Fruit fly (Drosophila melanogaster) whole organism, embryonic: ENCODE measurements around the gene CG33332.
A peak's percentile ranks its signal among the peaks of the same experiment; 100 is the strongest.

Experiments used
- CG10366 ChIP-seq: fragments of 200-800 bp; sonication (Bioruptor generic); IDR thresholded peaks from 2 replicates; pipeline ENCODE4 v1.3.6; 2022; ENCODE audit warnings: missing biosample characterization, missing genetic modification characterization
- CG10979 ChIP-seq: fragments of 200-800 bp; sonication (Bioruptor generic); optimal IDR thresholded peaks from 2 replicates; lab custom pipeline; 2018; ENCODE audit warnings: missing biosample characterization, mild to moderate bottlenecking, missing genetic modification characterization, moderate library complexity
- CG11723 ChIP-seq: fragments of 200-800 bp; sonication (Bioruptor generic); optimal IDR thresholded peaks from 2 replicates; lab custom pipeline; 2017; ENCODE audit warnings: missing biosample characterization, mild to moderate bottlenecking, missing genetic modification characterization
- CG12769 ChIP-seq: fragments of 200-800 bp; sonication (Bioruptor generic); optimal IDR thresholded peaks from 2 replicates; lab custom pipeline; 2019; ENCODE audit warnings: missing biosample characterization, mild to moderate bottlenecking, missing genetic modification characterization, moderate library complexity
- CG13624 ChIP-seq: fragments of 200-800 bp; sonication (Bioruptor generic); optimal IDR thresholded peaks from 2 replicates; lab custom pipeline; 2016; ENCODE audit warnings: missing biosample characterization, missing genetic modification characterization
- CG13775 ChIP-seq: fragments of 200-800 bp; sonication (Bioruptor generic); optimal IDR thresholded peaks from 3 replicates; lab custom pipeline; 2017; ENCODE audit warnings: missing biosample characterization, mild to moderate bottlenecking, missing genetic modification characterization
- CG14441 ChIP-seq: fragments of 200-800 bp; sonication (Bioruptor generic); IDR thresholded peaks from 2 replicates; pipeline ENCODE4 v1.3.6; 2022; ENCODE audit warnings: missing biosample characterization, missing genetic modification characterization
- CG1647 ChIP-seq: fragments of 200-800 bp; sonication (Bioruptor generic); optimal IDR thresholded peaks from 3 replicates; lab custom pipeline; 2016; ENCODE audit warnings: missing biosample characterization, missing genetic modification characterization
- CG16813 ChIP-seq: fragments of 200-800 bp; sonication (Bioruptor generic); IDR thresholded peaks from 3 replicates; pipeline ENCODE4 v1.3.6; 2022; ENCODE audit warnings: missing biosample characterization, missing genetic modification characterization; ENCODE audit not compliant: partially characterized antibody
- CG17361 ChIP-seq: fragments of 200-800 bp; sonication (Bioruptor generic); IDR thresholded peaks from 3 replicates; pipeline ENCODE4 v1.3.6; 2022; ENCODE audit warnings: missing biosample characterization, missing genetic modification characterization
- CG1832 ChIP-seq: fragments of 200-800 bp; sonication (Bioruptor generic); optimal IDR thresholded peaks from 2 replicates; lab custom pipeline; 2017; ENCODE audit warnings: missing biosample characterization, mild to moderate bottlenecking, missing genetic modification characterization, inconsistent platforms
- CG34224 ChIP-seq: fragments of 200-800 bp; sonication (Bioruptor generic); IDR thresholded peaks from 3 replicates; pipeline ENCODE4 v1.3.6; 2022; ENCODE audit warnings: missing biosample characterization, missing genetic modification characterization; ENCODE audit not compliant: partially characterized antibody
- CG34376 ChIP-seq: fragments of 200-800 bp; sonication (Bioruptor generic); optimal IDR thresholded peaks from 2 replicates; lab custom pipeline; 2018; ENCODE audit warnings: missing biosample characterization, mild to moderate bottlenecking, missing genetic modification characterization
- CG6654 ChIP-seq: fragments of 200-800 bp; sonication (Bioruptor generic); optimal IDR thresholded peaks from 2 replicates; lab custom pipeline; 2017; ENCODE audit warnings: missing biosample characterization, mild to moderate bottlenecking, missing genetic modification characterization
- CG7372 ChIP-seq: fragments of 200-800 bp; sonication (Bioruptor generic); IDR thresholded peaks from 2 replicates; pipeline ENCODE4 v1.3.6; 2022; ENCODE audit warnings: missing biosample characterization, missing genetic modification characterization
- CG7928 ChIP-seq: fragments of 200-800 bp; sonication (Bioruptor generic); optimal IDR thresholded peaks from 2 replicates; lab custom pipeline; 2017; ENCODE audit warnings: missing biosample characterization, mild to moderate bottlenecking, missing genetic modification characterization
- CG8281 ChIP-seq: fragments of 200-800 bp; sonication (Bioruptor generic); optimal IDR thresholded peaks from 2 replicates; lab custom pipeline; 2018; ENCODE audit warnings: missing biosample characterization, mild to moderate bottlenecking, missing genetic modification characterization, moderate library complexity
- CG8359 ChIP-seq: fragments of 200-800 bp; sonication (Bioruptor generic); optimal IDR thresholded peaks from 2 replicates; lab custom pipeline; 2017; ENCODE audit warnings: missing biosample characterization, mild to moderate bottlenecking, missing genetic modification characterization, borderline replicate concordance
- Dad ChIP-seq: fragments of 200-800 bp; sonication (Bioruptor generic); optimal IDR thresholded peaks from 3 replicates; lab custom pipeline; 2016; ENCODE audit warnings: missing biosample characterization, missing genetic modification characterization
- Doc2 ChIP-seq: fragments of 200-800 bp; sonication (Bioruptor generic); IDR thresholded peaks from 2 replicates; pipeline ENCODE4 v1.3.6; 2022; ENCODE audit warnings: missing biosample characterization, missing genetic modification characterization
- Dp ChIP-seq: fragments of 200-800 bp; sonication (Bioruptor generic); optimal IDR thresholded peaks from 2 replicates; lab custom pipeline; 2018; ENCODE audit warnings: missing biosample characterization, mild to moderate bottlenecking, missing genetic modification characterization, moderate library complexity
- Drgx ChIP-seq: fragments of 200-800 bp; sonication (Bioruptor generic); IDR thresholded peaks from 2 replicates; pipeline ENCODE4 v1.3.6; 2022; ENCODE audit warnings: missing biosample characterization, missing genetic modification characterization
- E2f2 ChIP-seq: fragments of 200-800 bp; sonication (Bioruptor generic); IDR thresholded peaks from 2 replicates; pipeline ENCODE4 v1.3.6; 2022; ENCODE audit warnings: missing biosample characterization, missing genetic modification characterization
- Ets65A ChIP-seq: fragments of 200-800 bp; sonication (Bioruptor generic); peaks from one replicate; lab custom pipeline; 2016; ENCODE audit warnings: missing biosample characterization, missing genetic modification characterization
- HLH54F ChIP-seq: fragments of 200-800 bp; sonication (Bioruptor generic); optimal IDR thresholded peaks from 3 replicates; lab custom pipeline; 2016; ENCODE audit warnings: missing biosample characterization, missing genetic modification characterization
- Max ChIP-seq: fragments of 200-800 bp; sonication (Bioruptor generic); optimal IDR thresholded peaks from 2 replicates; lab custom pipeline; 2016; ENCODE audit warnings: missing biosample characterization, mild to moderate bottlenecking, missing genetic modification characterization
- Med ChIP-seq: fragments of 200-800 bp; sonication (Bioruptor generic); peaks from one replicate; lab custom pipeline; 2016; ENCODE audit warnings: missing biosample characterization, missing genetic modification characterization, mild to moderate bottlenecking, inconsistent platforms, moderate library complexity
- NFAT ChIP-seq: fragments of 200-800 bp; sonication (Bioruptor generic); IDR thresholded peaks from 2 replicates; pipeline ENCODE4 v1.3.6; 2022; ENCODE audit warnings: missing biosample characterization, missing genetic modification characterization
- Nf-YA ChIP-seq: fragments of 200-800 bp; sonication (Bioruptor generic); IDR thresholded peaks from 2 replicates; pipeline ENCODE4 v1.3.6; 2022; ENCODE audit warnings: missing biosample characterization, missing genetic modification characterization
- Nf-YC ChIP-seq: fragments of 200-800 bp; optimal IDR thresholded peaks from 3 replicates; lab custom pipeline; 2019; ENCODE audit warnings: missing biosample characterization, mild to moderate bottlenecking, missing genetic modification characterization, moderate library complexity
- Pdp1 ChIP-seq, 2 experiments: fragments of 200-800 bp; sonication (Bioruptor generic); optimal IDR thresholded peaks; 3 replicates each; lab custom pipeline; 2016; ENCODE audit warnings: missing biosample characterization in 2 of 2, missing genetic modification characterization in 2 of 2, mild to moderate bottlenecking in 1 of 2, moderate library complexity in 1 of 2
- Sry-β ChIP-seq: fragments of 200-800 bp; sonication (Bioruptor generic); optimal IDR thresholded peaks from 2 replicates; lab custom pipeline; 2018; ENCODE audit warnings: missing biosample characterization, mild to moderate bottlenecking, missing genetic modification characterization, moderate library complexity
- YL-1 ChIP-seq: fragments of 200-800 bp; sonication (Bioruptor generic); optimal IDR thresholded peaks from 3 replicates; lab custom pipeline; 2017; ENCODE audit warnings: missing biosample characterization, mild to moderate bottlenecking, missing genetic modification characterization
- ap ChIP-seq: fragments of 200-800 bp; sonication (Bioruptor generic); IDR thresholded peaks from 2 replicates; pipeline ENCODE4 v1.3.6; 2022; ENCODE audit warnings: missing biosample characterization, missing genetic modification characterization
- ara ChIP-seq: fragments of 200-800 bp; sonication (Bioruptor generic); IDR thresholded peaks from 2 replicates; pipeline ENCODE4 v1.3.6; 2022; ENCODE audit warnings: missing biosample characterization, missing genetic modification characterization
- bbx ChIP-seq: fragments of 200-800 bp; sonication (Bioruptor generic); IDR thresholded peaks from 2 replicates; pipeline ENCODE4 v1.3.6; 2022; ENCODE audit warnings: missing biosample characterization, missing genetic modification characterization; ENCODE audit not compliant: partially characterized antibody
- btn ChIP-seq: fragments of 200-800 bp; sonication (Bioruptor generic); optimal IDR thresholded peaks from 2 replicates; lab custom pipeline; 2016; ENCODE audit warnings: missing biosample characterization, missing genetic modification characterization
- cas ChIP-seq: fragments of 200-800 bp; sonication (Bioruptor generic); IDR thresholded peaks from 2 replicates; pipeline ENCODE4 v1.3.6; 2022; ENCODE audit warnings: missing biosample characterization, missing genetic modification characterization
- chm ChIP-seq: fragments of 200-800 bp; sonication (Bioruptor generic); IDR thresholded peaks from 2 replicates; pipeline ENCODE4 v1.3.6; 2022; ENCODE audit warnings: missing biosample characterization, missing genetic modification characterization
- fru ChIP-seq: fragments of >200 bp; optimal IDR thresholded peaks from 2 replicates; lab custom pipeline; 2017
- grau ChIP-seq: fragments of 200-800 bp; optimal IDR thresholded peaks from 3 replicates; lab custom pipeline; 2019; ENCODE audit warnings: missing biosample characterization, mild to moderate bottlenecking, missing genetic modification characterization, moderate library complexity
- lilli ChIP-seq: fragments of 200-800 bp; sonication (Bioruptor generic); optimal IDR thresholded peaks from 3 replicates; lab custom pipeline; 2016; ENCODE audit warnings: missing biosample characterization, missing genetic modification characterization
- lola ChIP-seq, 3 experiments: fragments of >200 bp in 2 of 3; fragments of 200-800 bp in 1 of 3; sonication (Bioruptor generic) in 1 of 3; optimal IDR thresholded peaks; 2 replicates each; lab custom pipeline; 2017 to 2019; ENCODE audit warnings: missing biosample characterization in 3 of 3, missing genetic modification characterization in 3 of 3, mild to moderate bottlenecking in 1 of 3, moderate library complexity in 1 of 3
- peb ChIP-seq: fragments of 200-800 bp; sonication (Bioruptor generic); IDR thresholded peaks from 2 replicates; pipeline ENCODE4 v1.3.6; 2022; ENCODE audit warnings: missing biosample characterization, missing genetic modification characterization
- phol ChIP-seq: fragments of 200-800 bp; sonication (Bioruptor generic); optimal IDR thresholded peaks from 3 replicates; lab custom pipeline; 2018; ENCODE audit warnings: missing biosample characterization, mild to moderate bottlenecking, missing genetic modification characterization, moderate library complexity
- trem ChIP-seq: fragments of 200-800 bp; optimal IDR thresholded peaks from 3 replicates; lab custom pipeline; 2019; ENCODE audit warnings: missing biosample characterization, mild to moderate bottlenecking, missing genetic modification characterization, moderate library complexity
- unpg ChIP-seq: fragments of 200-800 bp; sonication (Bioruptor generic); optimal IDR thresholded peaks from 3 replicates; lab custom pipeline; 2018; ENCODE audit warnings: missing biosample characterization, mild to moderate bottlenecking, missing genetic modification characterization, moderate library complexity
- yki ChIP-seq: fragments of >200 bp; optimal IDR thresholded peaks from 3 replicates; lab custom pipeline; 2018
- zfh1 ChIP-seq: fragments of 200-800 bp; sonication (Bioruptor generic); IDR thresholded peaks from 3 replicates; pipeline ENCODE4 v1.3.6; 2022; ENCODE audit warnings: missing biosample characterization, missing genetic modification characterization

The CG33332 gene

dm6 chr3R:14879207-14879863 is 6.9 kb upstream of the CG33332 start, which contains the start of gene CG3631 (continued):
- TF ChIP-seq CG16813: 0 out of 3 replicates have a peak, but pooled peaks have one; percentile 11
- TF ChIP-seq CG10366: no peak
- peak; percentile 96 for TF ChIP-seq CG7928 (GFP tag; lab: Kevin White, UChicago)
- TF ChIP-seq lilli: no peak
- TF ChIP-seq Max (GFP tag; lab: Kevin White, UChicago): peak; percentile 53
- TF ChIP-seq CG13624 (GFP tag; lab: Kevin White, UChicago): no peak
- TF ChIP-seq fru (lab: Kevin White, UChicago): no peak
- TF ChIP-seq peb (GFP tag; lab: Robert Waterston, UW): no peak
- no peak for TF ChIP-seq CG12769
- TF ChIP-seq ap (GFP tag; lab: Robert Waterston, UW): no peak
- peak; percentile 32 for TF ChIP-seq Med (GFP tag; lab: Kevin White, UChicago)
- no peak for TF ChIP-seq CG1647 (GFP tag; lab: Kevin White, UChicago)
- TF ChIP-seq CG8359: no peak
- TF ChIP-seq Doc2: no peak
- TF ChIP-seq CG11723 (GFP tag; lab: Kevin White, UChicago): no peak
- no peak for TF ChIP-seq phol (tag; lab: Kevin White, UChicago)
- TF ChIP-seq Sry-β: no peak
- no peak for TF ChIP-seq grau (tag; lab: Kevin White, UChicago)
- TF ChIP-seq Nf-YA: no peak
- peak; percentile 9 for TF ChIP-seq Nf-YC (tag; lab: Kevin White, UChicago)
- peak; percentile 32 for TF ChIP-seq trem (tag; lab: Kevin White, UChicago)
- TF ChIP-seq Ets65A: no peak
- no peak for TF ChIP-seq CG10979 (tag; lab: Kevin White, UChicago)
- TF ChIP-seq Drgx (GFP tag; lab: Robert Waterston, UW): 0 out of 2 replicates have a peak, but pooled peaks have one; percentile 16
- TF ChIP-seq cas (GFP tag; lab: Robert Waterston, UW): no peak
- TF ChIP-seq E2f2 (GFP tag; lab: Robert Waterston, UW): peak; percentile 98
- TF ChIP-seq bbx (GFP tag; lab: Robert Waterston, UW): 0 out of 2 replicates have a peak, but pooled peaks have one; percentile 17
- TF ChIP-seq chm (GFP tag; lab: Robert Waterston, UW): no peak
- no peak for TF ChIP-seq yki (lab: Kevin White, UChicago)
- TF ChIP-seq CG6654 (GFP tag; lab: Kevin White, UChicago): no peak
- 0 out of 3 replicates have a peak, but pooled peaks have one; percentile 34 for TF ChIP-seq CG34224
- TF ChIP-seq, all 482 proteins: peak for 47

dm6 chr3R:14880861-14881260 is 5.4 kb upstream of the CG33332 start:
- peak; percentile 90 for TF ChIP-seq Ets65A
- no peak for TF ChIP-seq CG34376
- 0 out of 2 replicates have a peak, but pooled peaks have one; percentile 18 for TF ChIP-seq CG7372 (GFP tag; lab: Robert Waterston, UW)

dm6 chr3R:14890064-14890709 is 3.9 kb downstream of the CG33332 start, which contains the start of the genes CycC and UQCR-C1:
CycC (minus strand) TSS chr3R:14890205.
UQCR-C1 (plus strand) TSS chr3R:14890231.
- TF ChIP-seq Dp (GFP tag; lab: Kevin White, UChicago): peak; percentile 10
- no peak for TF ChIP-seq CG17361
- TF ChIP-seq CG13775 (GFP tag; lab: Kevin White, UChicago): no peak
- no peak for TF ChIP-seq NFAT (GFP tag; lab: Robert Waterston, UW)
- TF ChIP-seq btn (GFP tag; lab: Kevin White, UChicago): no peak
- no peak for TF ChIP-seq CG14441
- TF ChIP-seq unpg (GFP tag; lab: Kevin White, UChicago): no peak
- TF ChIP-seq CG11723 (GFP tag; lab: Kevin White, UChicago): no peak
- no peak for TF ChIP-seq CG1832 (GFP tag; lab: Kevin White, UChicago)
- TF ChIP-seq ara: no peak
- no peak for TF ChIP-seq Dad (GFP tag; lab: Kevin White, UChicago)
- TF ChIP-seq lola (GFP tag; optimal IDR thresholded peaks at IDR 0.05; lab: Kevin White, UChicago): no peak
- TF ChIP-seq CG8281 (tag; lab: Kevin White, UChicago): no peak
- peak in 1 of 2 experiments; percentile 98 for TF ChIP-seq Pdp1 (GFP tag; optimal IDR thresholded peaks at IDR 0.05; lab: Kevin White, UChicago)
- TF ChIP-seq HLH54F (GFP tag; lab: Kevin White, UChicago): no peak
- TF ChIP-seq YL-1 (GFP tag; lab: Kevin White, UChicago): peak; percentile 97
- no peak for TF ChIP-seq zfh1 (GFP tag; lab: Robert Waterston, UW)
